Worm (Caenorhabditis elegans) whole organism, early embryonic: ENCODE data around the gene C01G12.3.
"Not testable (repeated sequence)": the region's sequence is repeated elsewhere in the genome, so short reads cannot be mapped to it uniquely, and the experiment has no call there.

Experiments
- ama-1 ChIP-seq: fragments of 150-350 bp; optimal IDR thresholded peaks from 2 replicates; lab custom pipeline; 2014
- flt-1 ChIP-seq: fragments of 200-800 bp; sonication (Bioruptor generic); IDR thresholded peaks from 2 replicates; pipeline ENCODE4 v1.3.6; 2022; ENCODE audit warnings: missing genetic modification characterization, missing compliant biosample characterization
- pes-1 ChIP-seq: fragments of 200-800 bp; sonication (Bioruptor generic); IDR thresholded peaks from 2 replicates; pipeline ENCODE4 v1.3.6; 2022; ENCODE audit warnings: missing genetic modification reagents, missing genetic modification characterization, missing compliant biosample characterization
- scrt-1 ChIP-seq: fragments of 200-800 bp; sonication (Bioruptor generic); IDR thresholded peaks from 2 replicates; pipeline ENCODE4 v1.3.6; 2022; ENCODE audit warnings: missing genetic modification characterization, missing compliant biosample characterization

ce11 chrII:14563766-14564370 lies 18.2 kb downstream of the C01G12.3 start:
- not testable (repeated sequence) for TF ChIP-seq scrt-1 (GFP tag; lab: Robert Waterston, UW); flt-1 (GFP tag; lab: Robert Waterston, UW); ama-1; pes-1 (GFP tag; lab: Robert Waterston, UW)
